Fruit fly (Drosophila melanogaster) whole organism, embryonic: Measurements from ENCODE around the gene ND-B18.

Experiments used
- B-H2 ChIP-seq: fragments of 200-800 bp; sonication (Bioruptor generic); optimal IDR thresholded peaks from 2 replicates; lab custom pipeline; 2018; ENCODE audit warnings: missing biosample characterization, mild to moderate bottlenecking, missing genetic modification characterization
- BEAF-32 ChIP-seq: fragments of 200-800 bp; sonication (Bioruptor generic); optimal IDR thresholded peaks from 3 replicates; lab custom pipeline; 2017; ENCODE audit warnings: missing biosample characterization, missing genetic modification characterization, mild to moderate bottlenecking, moderate library complexity, missing genetic modification reagents
- CG10147 ChIP-seq: fragments of 200-800 bp; sonication (Bioruptor generic); optimal IDR thresholded peaks from 2 replicates; lab custom pipeline; 2019; ENCODE audit warnings: missing biosample characterization, mild to moderate bottlenecking, missing genetic modification characterization, moderate library complexity
- CG12104 ChIP-seq: fragments of 200-800 bp; sonication (Bioruptor generic); optimal IDR thresholded peaks from 3 replicates; lab custom pipeline; 2016; ENCODE audit warnings: missing biosample characterization, missing genetic modification characterization
- CG12391 ChIP-seq: fragments of 200-800 bp; sonication (Bioruptor generic); optimal IDR thresholded peaks from 3 replicates; lab custom pipeline; 2018; ENCODE audit warnings: missing biosample characterization, mild to moderate bottlenecking, missing genetic modification characterization, moderate library complexity
- CG12769 ChIP-seq: fragments of 200-800 bp; sonication (Bioruptor generic); optimal IDR thresholded peaks from 2 replicates; lab custom pipeline; 2019; ENCODE audit warnings: missing biosample characterization, mild to moderate bottlenecking, missing genetic modification characterization, moderate library complexity
- CG13424 ChIP-seq: fragments of 200-800 bp; sonication (Bioruptor generic); optimal IDR thresholded peaks from 2 replicates; lab custom pipeline; 2019; ENCODE audit warnings: missing biosample characterization, mild to moderate bottlenecking, missing genetic modification characterization, moderate library complexity
- CG15514 ChIP-seq: fragments of 200-800 bp; sonication (Bioruptor generic); optimal IDR thresholded peaks from 3 replicates; lab custom pipeline; 2017; ENCODE audit warnings: missing biosample characterization, missing genetic modification characterization, mild to moderate bottlenecking, moderate library complexity, missing genetic modification reagents
- CG2120 ChIP-seq: fragments of 200-800 bp; sonication (Bioruptor generic); optimal IDR thresholded peaks from 3 replicates; lab custom pipeline; 2016; ENCODE audit warnings: missing biosample characterization, missing genetic modification characterization
- CG3281 ChIP-seq: fragments of 200-800 bp; sonication (Bioruptor generic); optimal IDR thresholded peaks from 3 replicates; lab custom pipeline; 2017; ENCODE audit warnings: missing biosample characterization, mild to moderate bottlenecking, missing genetic modification characterization
- CG34376 ChIP-seq: fragments of 200-800 bp; sonication (Bioruptor generic); optimal IDR thresholded peaks from 2 replicates; lab custom pipeline; 2018; ENCODE audit warnings: missing biosample characterization, mild to moderate bottlenecking, missing genetic modification characterization
- CG4328 ChIP-seq: fragments of 200-800 bp; sonication (Bioruptor generic); optimal IDR thresholded peaks from 3 replicates; lab custom pipeline; 2017; ENCODE audit warnings: missing biosample characterization, missing genetic modification reagents, missing genetic modification characterization
- CG4360 ChIP-seq: fragments of 200-800 bp; sonication (Bioruptor generic); IDR thresholded peaks from 2 replicates; pipeline ENCODE4 v1.3.6; 2022; ENCODE audit warnings: missing biosample characterization, missing genetic modification characterization
- CG6175 ChIP-seq: fragments of 200-800 bp; sonication (Bioruptor generic); IDR thresholded peaks from 3 replicates; pipeline ENCODE4 v1.3.6; 2022; ENCODE audit warnings: missing biosample characterization, missing genetic modification characterization
- CG6689 ChIP-seq: fragments of 200-800 bp; sonication (Bioruptor generic); IDR thresholded peaks from 2 replicates; pipeline ENCODE4 v1.3.6; 2022; ENCODE audit warnings: missing biosample characterization, missing genetic modification characterization
- CG6765 ChIP-seq: fragments of 200-800 bp; sonication (Bioruptor generic); optimal IDR thresholded peaks from 3 replicates; lab custom pipeline; 2017; ENCODE audit warnings: missing biosample characterization, mild to moderate bottlenecking, missing genetic modification characterization
- CG9215 ChIP-seq: fragments of 200-800 bp; sonication (Bioruptor generic); IDR thresholded peaks from 2 replicates; pipeline ENCODE4 v1.3.6; 2022; ENCODE audit warnings: missing biosample characterization, missing genetic modification characterization
- CG9437 ChIP-seq: fragments of 200-800 bp; sonication (Bioruptor generic); optimal IDR thresholded peaks from 2 replicates; lab custom pipeline; 2018; ENCODE audit warnings: missing biosample characterization, mild to moderate bottlenecking, missing genetic modification characterization
- CG9727 ChIP-seq: fragments of 200-800 bp; sonication (Bioruptor generic); optimal IDR thresholded peaks from 3 replicates; lab custom pipeline; 2017; ENCODE audit warnings: missing biosample characterization, mild to moderate bottlenecking, missing genetic modification characterization
- CG9817 ChIP-seq: fragments of 200-800 bp; sonication (Bioruptor generic); optimal IDR thresholded peaks from 2 replicates; lab custom pipeline; 2018; ENCODE audit warnings: missing biosample characterization, mild to moderate bottlenecking, missing genetic modification characterization, moderate library complexity
- CoRest ChIP-seq: fragments of 200-800 bp; sonication (Bioruptor generic); optimal IDR thresholded peaks from 3 replicates; lab custom pipeline; 2018; ENCODE audit warnings: missing biosample characterization, mild to moderate bottlenecking, missing genetic modification characterization, moderate library complexity
- CrebB ChIP-seq: fragments of 200-800 bp; sonication (Bioruptor generic); optimal IDR thresholded peaks from 3 replicates; lab custom pipeline; 2018; ENCODE audit warnings: missing biosample characterization, mild to moderate bottlenecking, missing genetic modification characterization
- D ChIP-seq, 2 experiments: fragments of 200-800 bp in 1 of 2; fragments of >200 bp in 1 of 2; sonication (Bioruptor generic) in 1 of 2; optimal IDR thresholded peaks; 2 replicates in 1 of 2; 3 replicates in 1 of 2; lab custom pipeline; 2017; ENCODE audit warnings: mild to moderate bottlenecking in 1 of 2, missing biosample characterization in 1 of 2, missing genetic modification characterization in 1 of 2, missing genetic modification reagents in 1 of 2
- Fer1 ChIP-seq: fragments of 200-800 bp; sonication (Bioruptor generic); optimal IDR thresholded peaks from 2 replicates; lab custom pipeline; 2017; ENCODE audit warnings: missing biosample characterization, mild to moderate bottlenecking, missing genetic modification characterization
- Fer3 ChIP-seq: fragments of 200-800 bp; sonication (Bioruptor generic); optimal IDR thresholded peaks from 2 replicates; lab custom pipeline; 2018; ENCODE audit warnings: missing biosample characterization, mild to moderate bottlenecking, missing genetic modification characterization, moderate library complexity
- HmgZ ChIP-seq: fragments of 200-800 bp; sonication (Bioruptor generic); optimal IDR thresholded peaks from 2 replicates; lab custom pipeline; 2018; ENCODE audit warnings: missing biosample characterization, mild to moderate bottlenecking, missing genetic modification characterization
- Myb ChIP-seq: fragments of 200-800 bp; sonication (Bioruptor generic); optimal IDR thresholded peaks from 2 replicates; lab custom pipeline; 2016; ENCODE audit warnings: missing biosample characterization, missing genetic modification characterization
- Nf-YC ChIP-seq: fragments of 200-800 bp; optimal IDR thresholded peaks from 3 replicates; lab custom pipeline; 2019; ENCODE audit warnings: missing biosample characterization, mild to moderate bottlenecking, missing genetic modification characterization, moderate library complexity
- NfI ChIP-seq: fragments of 200-800 bp; sonication (Bioruptor generic); optimal IDR thresholded peaks from 3 replicates; lab custom pipeline; 2018; ENCODE audit warnings: missing biosample characterization, mild to moderate bottlenecking, missing genetic modification characterization, moderate library complexity
- Rfx ChIP-seq: fragments of 200-800 bp; sonication (Bioruptor generic); IDR thresholded peaks from 2 replicates; pipeline ENCODE4 v1.3.6; 2022; ENCODE audit warnings: missing biosample characterization, missing genetic modification characterization
- Trl ChIP-seq, 3 experiments: fragments of >200 bp in 2 of 3; fragments of 200-800 bp in 1 of 3; sonication (Bioruptor generic) in 1 of 3; optimal IDR thresholded peaks; 2 replicates in 1 of 3; 3 replicates in 2 of 3; lab custom pipeline; 2016 to 2017; ENCODE audit warnings: missing biosample characterization in 1 of 3, missing genetic modification characterization in 1 of 3
- al ChIP-seq: fragments of 200-800 bp; sonication (Bioruptor generic); IDR thresholded peaks from 2 replicates; pipeline ENCODE4 v1.3.6; 2022; ENCODE audit warnings: missing biosample characterization, missing genetic modification characterization
- amos ChIP-seq: fragments of 200-800 bp; sonication (Bioruptor generic); IDR thresholded peaks from 2 replicates; pipeline ENCODE4 v1.3.6; 2022; ENCODE audit warnings: missing biosample characterization, missing genetic modification characterization; ENCODE audit not compliant: partially characterized antibody
- bsh ChIP-seq, 2 experiments: fragments of 200-800 bp; sonication (Bioruptor generic); optimal IDR thresholded peaks; 2 replicates each; lab custom pipeline; 2017 to 2018; ENCODE audit warnings: mild to moderate bottlenecking in 2 of 2, missing biosample characterization in 2 of 2, missing genetic modification characterization in 2 of 2, moderate library complexity in 1 of 2
- chm ChIP-seq: fragments of 200-800 bp; sonication (Bioruptor generic); IDR thresholded peaks from 2 replicates; pipeline ENCODE4 v1.3.6; 2022; ENCODE audit warnings: missing biosample characterization, missing genetic modification characterization
- gro ChIP-seq: fragments of 200-800 bp; sonication (Bioruptor generic); optimal IDR thresholded peaks from 2 replicates; lab custom pipeline; 2016; ENCODE audit warnings: missing biosample characterization, missing genetic modification characterization
- lab ChIP-seq: fragments of 200-800 bp; sonication (Bioruptor generic); optimal IDR thresholded peaks from 3 replicates; lab custom pipeline; 2017; ENCODE audit warnings: missing biosample characterization, missing genetic modification characterization, mild to moderate bottlenecking, moderate library complexity, missing genetic modification reagents
- lilli ChIP-seq: fragments of 200-800 bp; sonication (Bioruptor generic); optimal IDR thresholded peaks from 3 replicates; lab custom pipeline; 2016; ENCODE audit warnings: missing biosample characterization, missing genetic modification characterization
- mam ChIP-seq: fragments of 200-800 bp; sonication (Bioruptor generic); optimal IDR thresholded peaks from 3 replicates; lab custom pipeline; 2016; ENCODE audit warnings: missing biosample characterization, missing genetic modification characterization
- mirr ChIP-seq: fragments of 200-800 bp; sonication (Bioruptor generic); optimal IDR thresholded peaks from 3 replicates; lab custom pipeline; 2018; ENCODE audit warnings: missing biosample characterization, mild to moderate bottlenecking, missing genetic modification characterization
- p53 ChIP-seq: fragments of 200-800 bp; sonication (Bioruptor generic); optimal IDR thresholded peaks from 2 replicates; lab custom pipeline; 2016; ENCODE audit warnings: missing biosample characterization, missing genetic modification characterization
- pzg ChIP-seq: fragments of 200-800 bp; sonication (Bioruptor generic); optimal IDR thresholded peaks from 3 replicates; lab custom pipeline; 2018; ENCODE audit warnings: missing biosample characterization, mild to moderate bottlenecking, missing genetic modification characterization, moderate library complexity
- scrt ChIP-seq: fragments of 200-800 bp; sonication (Bioruptor generic); optimal IDR thresholded peaks from 2 replicates; lab custom pipeline; 2018; ENCODE audit warnings: missing biosample characterization, mild to moderate bottlenecking, missing genetic modification characterization, moderate library complexity
- ssp ChIP-seq: fragments of 200-800 bp; sonication (Bioruptor generic); IDR thresholded peaks from 2 replicates; pipeline ENCODE4 v1.3.6; 2022; ENCODE audit warnings: missing biosample characterization, missing genetic modification characterization
- sug ChIP-seq: fragments of 200-800 bp; optimal IDR thresholded peaks from 2 replicates; lab custom pipeline; 2019; ENCODE audit warnings: missing biosample characterization, mild to moderate bottlenecking, missing genetic modification characterization, moderate library complexity
- tio ChIP-seq: fragments of 200-800 bp; sonication (Bioruptor generic); optimal IDR thresholded peaks from 2 replicates; lab custom pipeline; 2017; ENCODE audit warnings: missing biosample characterization, missing genetic modification characterization, inconsistent platforms
- ttk ChIP-seq: fragments of 200-800 bp; sonication (Bioruptor generic); IDR thresholded peaks from 2 replicates; pipeline ENCODE4 v2.1.2; 2022; ENCODE audit warnings: missing biosample characterization, missing genetic modification characterization
- wdn ChIP-seq: fragments of 200-800 bp; sonication (Bioruptor generic); IDR thresholded peaks from 2 replicates; pipeline ENCODE4 v1.3.6; 2022; ENCODE audit warnings: missing biosample characterization, missing genetic modification characterization

The ND-B18 gene

DNA sequence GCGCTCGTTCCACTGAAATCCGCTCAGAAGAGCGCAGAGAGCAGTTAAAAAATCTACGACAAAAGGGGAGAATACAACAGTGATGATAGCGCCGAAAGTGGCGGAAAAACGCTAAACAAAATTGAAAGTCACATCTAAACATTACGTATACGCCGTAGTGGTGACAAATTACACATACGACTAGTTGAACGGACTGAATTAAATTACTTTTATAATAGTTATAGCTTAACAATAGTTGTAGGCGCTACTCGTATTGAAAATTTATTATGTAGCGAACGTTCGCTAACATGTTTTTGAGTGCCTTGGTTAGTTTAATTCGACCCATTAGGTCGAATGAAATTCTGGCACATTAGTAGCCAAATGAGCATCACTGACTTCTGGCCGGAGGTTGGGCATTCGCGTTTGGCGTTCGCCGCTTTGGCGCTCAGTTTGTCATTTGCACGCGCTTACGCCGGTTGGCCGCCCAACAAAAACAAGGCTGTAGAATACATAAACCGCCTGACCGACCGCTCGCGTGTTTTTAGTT, 19.8 kb upstream of the ND-B18 start, which contains the start of gene CG5541 (continued):
- TF ChIP-seq lab (GFP tag; lab: Kevin White, UChicago) (peak; percentile 14), CG9727 (GFP tag; lab: Kevin White, UChicago) (peak; percentile 7), CG10147 (GFP tag; lab: Kevin White, UChicago) (peak; percentile 44), p53 (GFP tag; lab: Kevin White, UChicago) (no peak), mirr (GFP tag; lab: Kevin White, UChicago) (peak; percentile 15), ttk (GFP tag; lab: Robert Waterston, UW) (no peak), B-H2 (peak; percentile 8), D (optimal IDR thresholded peaks at IDR 0.05; lab: Kevin White, UChicago) (no peak), D (GFP tag; optimal IDR thresholded peaks at IDR 0.05; lab: Kevin White, UChicago) (no peak), amos (GFP tag; lab: Robert Waterston, UW) (peak; percentile 25; the same call in 1 of the 2 replicates), CG9437 (GFP tag; lab: Kevin White, UChicago) (peak; percentile 72), Fer3 (tag; lab: Kevin White, UChicago) (peak; percentile 0), lilli (peak; percentile 42), CG15514 (no peak), CG12391 (tag; lab: Kevin White, UChicago) (peak; percentile 21), CG2120 (GFP tag; lab: Kevin White, UChicago) (peak; percentile 45), CG34376 (GFP tag; lab: Kevin White, UChicago) (peak; percentile 67), chm (GFP tag; lab: Robert Waterston, UW) (0 out of 2 replicates have a peak, but pooled peaks have one; percentile 10), CG6175 (GFP tag; lab: Robert Waterston, UW) (no peak), Trl (optimal IDR thresholded peaks at IDR 0.05; lab: Kevin White, UChicago) (peak; percentile 42 to 77), Trl (GFP tag; optimal IDR thresholded peaks at IDR 0.05; lab: Kevin White, UChicago) (no peak), mam (GFP tag; lab: Kevin White, UChicago) (peak; percentile 17), CG4328 (peak; percentile 38), NfI (peak; percentile 17), CG3281 (GFP tag; lab: Kevin White, UChicago) (peak; percentile 52), scrt (GFP tag; lab: Kevin White, UChicago) (peak; percentile 4), bsh (GFP tag; optimal IDR thresholded peaks at IDR 0.05; lab: Kevin White, UChicago) (peak in 1 of 2 experiments; percentile 18), Rfx (GFP tag; lab: Robert Waterston, UW) (peak; percentile 35; the same call in 1 of the 2 replicates), wdn (GFP tag; lab: Robert Waterston, UW) (0 out of 2 replicates have a peak, but pooled peaks have one; percentile 20), ssp (GFP tag; lab: Robert Waterston, UW) (no peak), BEAF-32 (GFP tag; lab: Kevin White, UChicago) (peak; percentile 6), al (GFP tag; lab: Robert Waterston, UW) (0 out of 2 replicates have a peak, but pooled peaks have one; percentile 17), Nf-YC (tag; lab: Kevin White, UChicago) (peak; percentile 44), CG12769 (tag; lab: Kevin White, UChicago) (peak; percentile 1), CG6765 (GFP tag; lab: Kevin White, UChicago) (peak; percentile 26), tio (GFP tag; lab: Kevin White, UChicago) (no peak), CoRest (peak; percentile 45), Fer1 (GFP tag; lab: Kevin White, UChicago) (peak; percentile 56), CG4360 (GFP tag; lab: Robert Waterston, UW) (no peak), CG9817 (tag; lab: Kevin White, UChicago) (peak; percentile 2), CrebB (no peak), gro (GFP tag; lab: Kevin White, UChicago) (peak; percentile 30), CG6689 (GFP tag; lab: Robert Waterston, UW) (no peak), Myb (GFP tag; lab: Kevin White, UChicago) (no peak), CG12104 (GFP tag; lab: Kevin White, UChicago) (no peak), sug (tag; lab: Kevin White, UChicago) (peak; percentile 64), CG13424 (peak; percentile 37), HmgZ (tag; lab: Kevin White, UChicago) (peak; percentile 21), pzg (GFP tag; lab: Kevin White, UChicago) (peak; percentile 18), CG9215 (GFP tag; lab: Robert Waterston, UW) (0 out of 2 replicates have a peak, but pooled peaks have one; percentile 6)
